Fruit fly (Drosophila melanogaster) whole organism, embryonic: ENCODE measurements around the gene CG7120.

ENCODE experiments used
- Atf3 ChIP-seq: fragments of 200-800 bp; sonication (Bioruptor generic); optimal IDR thresholded peaks from 3 replicates; lab custom pipeline; 2016; ENCODE audit warnings: missing biosample characterization, missing genetic modification characterization
- Bdp1 ChIP-seq: fragments of 200-800 bp; sonication (Bioruptor generic); optimal IDR thresholded peaks from 3 replicates; lab custom pipeline; 2016; ENCODE audit warnings: missing biosample characterization, missing genetic modification characterization
- CG10147 ChIP-seq: fragments of 200-800 bp; sonication (Bioruptor generic); optimal IDR thresholded peaks from 2 replicates; lab custom pipeline; 2019; ENCODE audit warnings: missing biosample characterization, mild to moderate bottlenecking, missing genetic modification characterization, moderate library complexity
- CG10274 ChIP-seq: fragments of 200-800 bp; sonication (Bioruptor generic); optimal IDR thresholded peaks from 3 replicates; lab custom pipeline; 2017; ENCODE audit warnings: missing biosample characterization, mild to moderate bottlenecking, missing genetic modification characterization
- CG12942 ChIP-seq: fragments of 200-800 bp; sonication (Bioruptor generic); optimal IDR thresholded peaks from 3 replicates; lab custom pipeline; 2016; ENCODE audit warnings: missing biosample characterization, missing genetic modification characterization
- CG14050 ChIP-seq: fragments of 200-800 bp; sonication (Bioruptor generic); IDR thresholded peaks from 3 replicates; pipeline ENCODE4 v1.3.6; 2022; ENCODE audit warnings: missing biosample characterization, missing genetic modification characterization
- CG15073 ChIP-seq: fragments of 200-800 bp; sonication (Bioruptor generic); optimal IDR thresholded peaks from 2 replicates; lab custom pipeline; 2016; ENCODE audit warnings: missing biosample characterization, missing genetic modification characterization
- CG15269 ChIP-seq: fragments of 200-800 bp; sonication (Bioruptor generic); optimal IDR thresholded peaks from 2 replicates; lab custom pipeline; 2018; ENCODE audit warnings: missing biosample characterization, mild to moderate bottlenecking, missing genetic modification characterization, moderate library complexity
- CG1602 ChIP-seq: fragments of 200-800 bp; sonication (Bioruptor generic); optimal IDR thresholded peaks from 3 replicates; lab custom pipeline; 2016; ENCODE audit warnings: missing biosample characterization, missing genetic modification characterization
- CG16815 ChIP-seq: fragments of 200-800 bp; sonication (Bioruptor generic); optimal IDR thresholded peaks from 3 replicates; lab custom pipeline; 2017; ENCODE audit warnings: missing biosample characterization, mild to moderate bottlenecking, missing genetic modification characterization
- CG17359 ChIP-seq: fragments of 200-800 bp; sonication (Bioruptor generic); optimal IDR thresholded peaks from 3 replicates; lab custom pipeline; 2018; ENCODE audit warnings: missing biosample characterization, mild to moderate bottlenecking, missing genetic modification characterization, moderate library complexity
- CG17385 ChIP-seq: fragments of 200-800 bp; sonication (Bioruptor generic); optimal IDR thresholded peaks from 3 replicates; lab custom pipeline; 2018; ENCODE audit warnings: missing biosample characterization, mild to moderate bottlenecking, missing genetic modification characterization
- CG18262 ChIP-seq: fragments of 200-800 bp; optimal IDR thresholded peaks from 3 replicates; lab custom pipeline; 2019; ENCODE audit warnings: missing biosample characterization, mild to moderate bottlenecking, missing genetic modification characterization, moderate library complexity
- CG2129 ChIP-seq: fragments of 200-800 bp; sonication (Bioruptor generic); IDR thresholded peaks from 2 replicates; pipeline ENCODE4 v1.3.6; 2022; ENCODE audit warnings: missing biosample characterization, missing genetic modification characterization; ENCODE audit not compliant: partially characterized antibody
- CG2712 ChIP-seq: fragments of 200-800 bp; optimal IDR thresholded peaks from 3 replicates; lab custom pipeline; 2019; ENCODE audit warnings: missing biosample characterization, mild to moderate bottlenecking, missing genetic modification characterization, moderate library complexity
- CG42726 ChIP-seq: fragments of 200-800 bp; sonication (Bioruptor generic); IDR thresholded peaks from 2 replicates; pipeline ENCODE4 v1.3.6; 2022; ENCODE audit warnings: missing biosample characterization, missing genetic modification characterization; ENCODE audit not compliant: partially characterized antibody
- CG43689 ChIP-seq: fragments of 200-800 bp; sonication (Bioruptor generic); IDR thresholded peaks from 2 replicates; pipeline ENCODE4 v1.3.6; 2022; ENCODE audit warnings: missing biosample characterization, missing genetic modification characterization
- CG4707 ChIP-seq: fragments of 200-800 bp; sonication (Bioruptor generic); optimal IDR thresholded peaks from 2 replicates; lab custom pipeline; 2018; ENCODE audit warnings: missing biosample characterization, mild to moderate bottlenecking, missing genetic modification characterization, moderate library complexity
- CG6654 ChIP-seq: fragments of 200-800 bp; sonication (Bioruptor generic); optimal IDR thresholded peaks from 2 replicates; lab custom pipeline; 2017; ENCODE audit warnings: missing biosample characterization, mild to moderate bottlenecking, missing genetic modification characterization
- CG8765 ChIP-seq: fragments of 200-800 bp; sonication (Bioruptor generic); IDR thresholded peaks from 2 replicates; pipeline ENCODE4 v1.3.6; 2022; ENCODE audit warnings: missing biosample characterization, missing genetic modification characterization
- CG8944 ChIP-seq: fragments of 200-800 bp; sonication (Bioruptor generic); optimal IDR thresholded peaks from 3 replicates; lab custom pipeline; 2016; ENCODE audit warnings: missing biosample characterization, missing genetic modification characterization
- CG9817 ChIP-seq: fragments of 200-800 bp; sonication (Bioruptor generic); optimal IDR thresholded peaks from 2 replicates; lab custom pipeline; 2018; ENCODE audit warnings: missing biosample characterization, mild to moderate bottlenecking, missing genetic modification characterization, moderate library complexity
- CoRest ChIP-seq: fragments of 200-800 bp; sonication (Bioruptor generic); optimal IDR thresholded peaks from 3 replicates; lab custom pipeline; 2018; ENCODE audit warnings: missing biosample characterization, mild to moderate bottlenecking, missing genetic modification characterization, moderate library complexity
- Dbx ChIP-seq: fragments of 200-800 bp; sonication (Bioruptor generic); IDR thresholded peaks from 3 replicates; pipeline ENCODE4 v1.3.6; 2022; ENCODE audit warnings: missing biosample characterization, missing genetic modification characterization
- Dip3 ChIP-seq: fragments of 200-800 bp; sonication (Bioruptor generic); optimal IDR thresholded peaks from 3 replicates; lab custom pipeline; 2016; ENCODE audit warnings: missing biosample characterization, missing genetic modification characterization
- Doc2 ChIP-seq: fragments of 200-800 bp; sonication (Bioruptor generic); IDR thresholded peaks from 2 replicates; pipeline ENCODE4 v1.3.6; 2022; ENCODE audit warnings: missing biosample characterization, missing genetic modification characterization
- Dref ChIP-seq: fragments of 200-800 bp; sonication (Bioruptor generic); IDR thresholded peaks from 2 replicates; pipeline ENCODE4 v1.3.6; 2022; ENCODE audit warnings: missing biosample characterization, missing genetic modification characterization
- HLH54F ChIP-seq: fragments of 200-800 bp; sonication (Bioruptor generic); optimal IDR thresholded peaks from 3 replicates; lab custom pipeline; 2016; ENCODE audit warnings: missing biosample characterization, missing genetic modification characterization
- HLHmδ ChIP-seq: fragments of 200-800 bp; sonication (Bioruptor generic); optimal IDR thresholded peaks from 2 replicates; lab custom pipeline; 2018; ENCODE audit warnings: missing biosample characterization, mild to moderate bottlenecking, missing genetic modification characterization, moderate library complexity
- Hand ChIP-seq: fragments of 200-800 bp; sonication (Bioruptor generic); optimal IDR thresholded peaks from 2 replicates; lab custom pipeline; 2017; ENCODE audit warnings: mild to moderate bottlenecking, missing biosample characterization, missing genetic modification reagents, missing genetic modification characterization
- Lhr ChIP-seq: fragments of 200-800 bp; sonication (Bioruptor generic); optimal IDR thresholded peaks from 3 replicates; lab custom pipeline; 2017; ENCODE audit warnings: mild to moderate bottlenecking, missing biosample characterization, missing genetic modification reagents, missing genetic modification characterization
- Neu2 ChIP-seq: fragments of 200-800 bp; sonication (Bioruptor generic); optimal IDR thresholded peaks from 3 replicates; lab custom pipeline; 2016; ENCODE audit warnings: missing biosample characterization, missing genetic modification characterization, borderline replicate concordance
- NfI ChIP-seq: fragments of 200-800 bp; sonication (Bioruptor generic); optimal IDR thresholded peaks from 3 replicates; lab custom pipeline; 2018; ENCODE audit warnings: missing biosample characterization, mild to moderate bottlenecking, missing genetic modification characterization, moderate library complexity
- Pdp1 ChIP-seq, 2 experiments: fragments of 200-800 bp; sonication (Bioruptor generic); optimal IDR thresholded peaks; 3 replicates each; lab custom pipeline; 2016; ENCODE audit warnings: missing biosample characterization in 2 of 2, missing genetic modification characterization in 2 of 2, mild to moderate bottlenecking in 1 of 2, moderate library complexity in 1 of 2
- Xrp1 ChIP-seq: fragments of 200-800 bp; sonication (Bioruptor generic); IDR thresholded peaks from 2 replicates; pipeline ENCODE4 v1.3.6; 2022; ENCODE audit warnings: missing biosample characterization, missing genetic modification characterization
- al ChIP-seq: fragments of 200-800 bp; sonication (Bioruptor generic); IDR thresholded peaks from 2 replicates; pipeline ENCODE4 v1.3.6; 2022; ENCODE audit warnings: missing biosample characterization, missing genetic modification characterization
- cas ChIP-seq: fragments of 200-800 bp; sonication (Bioruptor generic); IDR thresholded peaks from 2 replicates; pipeline ENCODE4 v1.3.6; 2022; ENCODE audit warnings: missing biosample characterization, missing genetic modification characterization
- dmrt99B ChIP-seq: fragments of 200-800 bp; sonication (Bioruptor generic); optimal IDR thresholded peaks from 2 replicates; lab custom pipeline; 2018; ENCODE audit warnings: missing biosample characterization, mild to moderate bottlenecking, missing genetic modification characterization, moderate library complexity
- en ChIP-seq: fragments of 200-800 bp; sonication (Bioruptor generic); optimal IDR thresholded peaks from 2 replicates; lab custom pipeline; 2016; ENCODE audit warnings: missing biosample characterization, missing genetic modification characterization
- gro ChIP-seq: fragments of 200-800 bp; sonication (Bioruptor generic); optimal IDR thresholded peaks from 2 replicates; lab custom pipeline; 2016; ENCODE audit warnings: missing biosample characterization, missing genetic modification characterization
- h ChIP-seq: fragments of >200 bp; optimal IDR thresholded peaks from 2 replicates; lab custom pipeline; 2017
- lab ChIP-seq: fragments of 200-800 bp; sonication (Bioruptor generic); optimal IDR thresholded peaks from 3 replicates; lab custom pipeline; 2017; ENCODE audit warnings: missing biosample characterization, missing genetic modification characterization, mild to moderate bottlenecking, moderate library complexity, missing genetic modification reagents
- nom ChIP-seq: fragments of 200-800 bp; sonication (Bioruptor generic); optimal IDR thresholded peaks from 2 replicates; lab custom pipeline; 2017; ENCODE audit warnings: missing biosample characterization, missing genetic modification characterization, mild to moderate bottlenecking, moderate library complexity, missing genetic modification reagents
- pnt ChIP-seq: fragments of 200-800 bp; sonication (Bioruptor generic); optimal IDR thresholded peaks from 3 replicates; lab custom pipeline; 2016; ENCODE audit warnings: missing biosample characterization, missing genetic modification characterization
- sima ChIP-seq: fragments of 200-800 bp; sonication (Bioruptor generic); optimal IDR thresholded peaks from 2 replicates; lab custom pipeline; 2016; ENCODE audit warnings: missing biosample characterization, missing genetic modification characterization
- sob ChIP-seq: fragments of 200-800 bp; sonication (Bioruptor generic); IDR thresholded peaks from 2 replicates; pipeline ENCODE4 v1.3.6; 2022; ENCODE audit warnings: missing biosample characterization, missing genetic modification characterization
- tin ChIP-seq: fragments of 200-800 bp; sonication (Bioruptor generic); optimal IDR thresholded peaks from 3 replicates; lab custom pipeline; 2016; ENCODE audit warnings: missing biosample characterization, missing genetic modification characterization
- unpg ChIP-seq: fragments of 200-800 bp; sonication (Bioruptor generic); optimal IDR thresholded peaks from 3 replicates; lab custom pipeline; 2018; ENCODE audit warnings: missing biosample characterization, mild to moderate bottlenecking, missing genetic modification characterization, moderate library complexity
- yki ChIP-seq: fragments of >200 bp; optimal IDR thresholded peaks from 3 replicates; lab custom pipeline; 2018

Gene CG7120

DNA sequence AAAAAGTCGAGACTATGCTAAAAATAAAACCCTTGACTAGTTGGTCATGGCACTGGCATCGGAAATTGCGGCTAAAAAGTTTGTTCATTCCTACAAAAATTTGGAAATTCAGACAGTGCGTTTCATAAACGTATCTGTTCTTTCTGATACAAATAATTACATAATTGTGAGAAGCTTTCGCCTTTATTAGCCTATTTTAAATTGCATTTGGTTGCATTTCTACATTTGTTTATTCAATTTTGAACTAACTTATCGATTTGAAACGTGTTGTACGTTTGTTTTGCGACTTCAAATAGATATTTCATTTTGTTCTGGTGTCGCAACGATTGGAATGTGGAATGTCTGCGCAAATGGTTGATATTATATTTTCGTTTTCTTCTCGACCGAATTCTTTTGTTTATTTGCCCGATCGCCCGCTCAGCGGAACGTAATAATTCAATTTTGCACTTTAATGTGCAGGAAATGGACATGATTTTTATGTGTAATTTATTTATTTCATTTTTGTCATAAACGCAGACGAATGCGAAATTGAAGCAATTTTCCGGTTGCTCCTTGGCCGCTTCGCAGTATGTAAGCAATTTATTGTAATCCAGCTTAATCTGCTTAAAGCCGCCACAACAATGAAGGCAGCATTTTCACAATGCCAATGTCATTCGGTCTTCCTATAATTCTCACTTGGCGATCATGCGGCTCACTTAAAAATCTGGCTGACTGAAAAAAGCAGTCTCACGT, 50.4 kb downstream of the CG7120 start (continued):
- TF ChIP-seq Xrp1 (GFP tag; lab: Robert Waterston, UW) (peak; percentile 43; the same call in 1 of the 2 replicates), h (no peak), yki (no peak), CG4707 (GFP tag; lab: Kevin White, UChicago) (no peak), Pdp1 (GFP tag; optimal IDR thresholded peaks at IDR 0.05; lab: Kevin White, UChicago) (peak; percentile 47 to 85), CG17385 (peak; percentile 62), CG16815 (GFP tag; lab: Kevin White, UChicago) (no peak), HLH54F (peak; percentile 35), CG15073 (GFP tag; lab: Kevin White, UChicago) (no peak), gro (GFP tag; lab: Kevin White, UChicago) (peak; percentile 60), CG9817 (peak; percentile 60), Bdp1 (GFP tag; lab: Kevin White, UChicago) (no peak), dmrt99B (tag; lab: Kevin White, UChicago) (peak; percentile 61), tin (GFP tag; lab: Kevin White, UChicago) (peak; percentile 14), unpg (GFP tag; lab: Kevin White, UChicago) (peak; percentile 72), Dip3 (GFP tag; lab: Kevin White, UChicago) (peak; percentile 47), Hand (peak; percentile 0), Dref (GFP tag; lab: Robert Waterston, UW) (no peak), CG6654 (no peak), CG15269 (tag; lab: Kevin White, UChicago) (peak; percentile 77), HLHmδ (GFP tag; lab: Kevin White, UChicago) (no peak), lab (GFP tag; lab: Kevin White, UChicago) (peak; percentile 79), Atf3 (GFP tag; lab: Kevin White, UChicago) (no peak), al (GFP tag; lab: Robert Waterston, UW) (peak; percentile 38; the same call in 1 of the 2 replicates), CG12942 (GFP tag; lab: Kevin White, UChicago) (no peak), CG18262 (peak; percentile 5), CG42726 (GFP tag; lab: Robert Waterston, UW) (no peak), CG10274 (no peak), CG8944 (GFP tag; lab: Kevin White, UChicago) (peak; percentile 25), NfI (GFP tag; lab: Kevin White, UChicago) (peak; percentile 65), CG14050 (GFP tag; lab: Robert Waterston, UW) (peak; percentile 59; the same call in 2 of the 3 replicates), en (GFP tag; lab: Kevin White, UChicago) (no peak), CG8765 (no peak), CG10147 (GFP tag; lab: Kevin White, UChicago) (peak; percentile 69), CG43689 (GFP tag; lab: Robert Waterston, UW) (no peak), pnt (GFP tag; lab: Kevin White, UChicago) (no peak), cas (no peak), CG2129 (GFP tag; lab: Robert Waterston, UW) (no peak), CG1602 (no peak), Dbx (GFP tag; lab: Robert Waterston, UW) (peak; percentile 44; the same call in 1 of the 3 replicates), sob (no peak), Doc2 (no peak), Neu2 (GFP tag; lab: Kevin White, UChicago) (no peak), CG17359 (tag; lab: Kevin White, UChicago) (peak; percentile 64), CG2712 (peak; percentile 0), sima (GFP tag; lab: Kevin White, UChicago) (no peak), nom (GFP tag; lab: Kevin White, UChicago) (no peak), Lhr (GFP tag; lab: Kevin White, UChicago) (no peak), CoRest (tag; lab: Kevin White, UChicago) (peak; percentile 57)
